Fruit fly (Drosophila melanogaster): Measurements from ENCODE around the gene Nrx-1.

Gene Nrx-1

DNA sequence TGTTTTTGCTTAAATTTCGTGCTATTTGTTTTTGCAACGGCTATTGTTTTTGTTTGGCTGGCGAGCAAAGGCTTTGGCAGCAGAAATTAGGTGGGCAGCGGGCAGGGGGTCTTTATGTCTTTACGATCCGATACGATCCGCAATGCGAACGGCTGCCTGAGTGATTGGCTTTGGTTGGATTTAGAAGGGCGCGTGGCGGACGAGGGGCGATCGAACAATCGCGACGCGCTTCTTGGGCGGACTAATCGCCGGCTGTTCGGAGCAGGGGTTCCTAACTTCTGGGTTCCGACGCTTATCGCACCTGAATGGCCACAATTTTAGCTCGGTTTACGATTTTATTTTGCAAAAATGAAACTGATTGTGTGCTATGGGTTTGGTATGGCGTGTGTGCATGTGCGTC lies 58.9 kb downstream of the Nrx-1 start (continued):
- TF ChIP-seq kah (GFP tag; optimal IDR thresholded peaks at IDR 0.05) (no peak), CG10979 (tag; optimal IDR thresholded peaks at IDR 0.05) (no peak), Ada2b (GFP tag; IDR thresholded peaks at IDR 0.05) (no peak), CG15011 (GFP tag; optimal IDR thresholded peaks at IDR 0.05) (no peak), Med (GFP tag) (peak; percentile 73), CG43689 (GFP tag; IDR thresholded peaks at IDR 0.05) (no peak), esg (GFP tag; conservative IDR thresholded peaks at IDR 0.05) (no peak), CG7372 (GFP tag; IDR thresholded peaks at IDR 0.05) (no peak), CG17568 (GFP tag; optimal IDR thresholded peaks at IDR 0.05) (no peak), knrl (GFP tag; IDR thresholded peaks at IDR 0.05; ENCODE audit: partially characterized antibody) (no peak), corto (GFP tag; optimal IDR thresholded peaks at IDR 0.05) (peak; percentile 12), B-H2 (GFP tag; optimal IDR thresholded peaks at IDR 0.05) (peak; percentile 42), p53 (GFP tag; optimal IDR thresholded peaks at IDR 0.05) (no peak), CG7963 (GFP tag; IDR thresholded peaks at IDR 0.05; ENCODE audit: partially characterized antibody) (no peak), hth (optimal IDR thresholded peaks at IDR 0.05) (no peak), Hsf (GFP tag; optimal IDR thresholded peaks at IDR 0.05) (no peak), dpn (GFP tag; optimal IDR thresholded peaks at IDR 0.05) (no peak), pho (GFP tag; optimal IDR thresholded peaks at IDR 0.05) (no peak), CG31388 (GFP tag; optimal IDR thresholded peaks at IDR 0.05) (no peak), CG15269 (tag; optimal IDR thresholded peaks at IDR 0.05) (no peak), pb (GFP tag; optimal IDR thresholded peaks at IDR 0.05) (no peak), cwo (GFP tag; optimal IDR thresholded peaks at IDR 0.05) (peak; percentile 51), CG12104 (GFP tag; optimal IDR thresholded peaks at IDR 0.05) (no peak), CG6765 (GFP tag; optimal IDR thresholded peaks at IDR 0.05) (no peak), MESR4 (GFP tag; optimal IDR thresholded peaks at IDR 0.05) (no peak), Scr (GFP tag; IDR thresholded peaks at IDR 0.05; ENCODE audit: partially characterized antibody) (no peak), CG10654 (GFP tag; optimal IDR thresholded peaks at IDR 0.05) (no peak), wdn (GFP tag; IDR thresholded peaks at IDR 0.05) (no peak), pan (optimal IDR thresholded peaks at IDR 0.05) (no peak), pan (GFP tag; optimal IDR thresholded peaks at IDR 0.05 in 1 of 2, IDR thresholded peaks at IDR 0.05 in 1 of 2) (no peak), MBD-R2 (GFP tag; IDR thresholded peaks at IDR 0.05) (no peak), Sry-δ (GFP tag; optimal IDR thresholded peaks at IDR 0.05) (no peak), CG32532 (GFP tag; IDR thresholded peaks at IDR 0.05) (no peak), CG32772 (GFP tag; IDR thresholded peaks at IDR 0.05) (no peak), toy (GFP tag; IDR thresholded peaks at IDR 0.05) (no peak), CG11723 (GFP tag; optimal IDR thresholded peaks at IDR 0.05) (no peak), CG16813 (GFP tag; IDR thresholded peaks at IDR 0.05; ENCODE audit: partially characterized antibody) (no peak), CG2116 (GFP tag; optimal IDR thresholded peaks at IDR 0.05) (no peak), CG30403 (GFP tag; optimal IDR thresholded peaks at IDR 0.05) (no peak), CG1603 (tag; optimal IDR thresholded peaks at IDR 0.05) (no peak), D19A (tag; optimal IDR thresholded peaks at IDR 0.05) (no peak), Mrtf (GFP tag; IDR thresholded peaks at IDR 0.05) (no peak), pnt (GFP tag; optimal IDR thresholded peaks at IDR 0.05) (no peak), NFAT (GFP tag; IDR thresholded peaks at IDR 0.05) (0 out of 2 replicates have a peak, but pooled peaks have one; percentile 7), so (GFP tag; IDR thresholded peaks at IDR 0.05) (no peak), Sox102F (GFP tag; optimal IDR thresholded peaks at IDR 0.05) (no peak), CG31441 (GFP tag; IDR thresholded peaks at IDR 0.05) (no peak), Adf1 (GFP tag; IDR thresholded peaks at IDR 0.05) (peak; percentile 11; the same call in 1 of the 2 replicates), CG34422 (GFP tag; IDR thresholded peaks at IDR 0.05) (no peak), row (GFP tag; IDR thresholded peaks at IDR 0.05) (peak; percentile 7; the same call in 1 of the 3 replicates), CG13123 (GFP tag; optimal IDR thresholded peaks at IDR 0.05) (no peak), disco-r (GFP tag; optimal IDR thresholded peaks at IDR 0.05) (no peak), CG12391 (tag; optimal IDR thresholded peaks at IDR 0.05) (no peak)

Data from whole organism, embryonic.